Worm (Caenorhabditis elegans) whole organism, L3 larva: ENCODE data around the gene mrps-18A.

Experiments
- R02D3.7 ChIP-seq: fragments of 150-350 bp; optimal IDR thresholded peaks from 2 replicates; lab custom pipeline; 2014; ENCODE audit warnings: missing biosample characterization, missing genetic modification characterization
- ceh-82 ChIP-seq: fragments of 150-350 bp; optimal IDR thresholded peaks from 2 replicates; lab custom pipeline; 2014; ENCODE audit warnings: missing biosample characterization, missing genetic modification characterization
- ceh-9 ChIP-seq: sonication (generic microtip); optimal IDR thresholded peaks from 2 replicates; lab custom pipeline; 2018; ENCODE audit warnings: missing biosample characterization, missing genetic modification characterization
- daf-12 ChIP-seq: fragments of 150-350 bp; optimal IDR thresholded peaks from 2 replicates; lab custom pipeline; 2014; ENCODE audit warnings: missing biosample characterization, missing genetic modification reagents, missing genetic modification characterization
- egl-27 ChIP-seq: sonication (generic microtip); optimal IDR thresholded peaks from 4 replicates; lab custom pipeline; 2017; ENCODE audit warnings: missing biosample characterization, missing genetic modification reagents, missing genetic modification characterization
- fkh-10 ChIP-seq: sonication (generic microtip); optimal IDR thresholded peaks from 2 replicates; lab custom pipeline; 2017; ENCODE audit warnings: missing biosample characterization, missing genetic modification reagents, missing genetic modification characterization
- fos-1 ChIP-seq: fragments of 150-350 bp; optimal IDR thresholded peaks from 2 replicates; lab custom pipeline; 2014; ENCODE audit warnings: missing biosample characterization, missing genetic modification characterization
- lin-39 ChIP-seq: fragments of 150-350 bp; optimal IDR thresholded peaks from 2 replicates; lab custom pipeline; 2018; ENCODE audit warnings: missing biosample characterization, missing genetic modification reagents, missing genetic modification characterization
- nfya-1 ChIP-seq: sonication (generic microtip); optimal IDR thresholded peaks from 2 replicates; lab custom pipeline; 2017; ENCODE audit warnings: missing genetic modification characterization, mild to moderate bottlenecking, missing compliant biosample characterization, antibody characterized with exemption, moderate library complexity; ENCODE audit not compliant: insufficient read depth
- nhr-12 ChIP-seq: fragments of 150-350 bp; optimal IDR thresholded peaks from 2 replicates; lab custom pipeline; 2014; ENCODE audit warnings: missing biosample characterization, missing genetic modification characterization
- nhr-28 ChIP-seq: fragments of 150-350 bp; optimal IDR thresholded peaks from 2 replicates; lab custom pipeline; 2014; ENCODE audit warnings: missing biosample characterization, missing genetic modification characterization
- zag-1 ChIP-seq: fragments of 150-350 bp; optimal IDR thresholded peaks from 2 replicates; lab custom pipeline; 2014; ENCODE audit warnings: missing biosample characterization, missing genetic modification characterization
- ztf-11 ChIP-seq: fragments of 150-350 bp; optimal IDR thresholded peaks from 2 replicates; lab custom pipeline; 2014; ENCODE audit warnings: missing biosample characterization, missing genetic modification characterization

DNA sequence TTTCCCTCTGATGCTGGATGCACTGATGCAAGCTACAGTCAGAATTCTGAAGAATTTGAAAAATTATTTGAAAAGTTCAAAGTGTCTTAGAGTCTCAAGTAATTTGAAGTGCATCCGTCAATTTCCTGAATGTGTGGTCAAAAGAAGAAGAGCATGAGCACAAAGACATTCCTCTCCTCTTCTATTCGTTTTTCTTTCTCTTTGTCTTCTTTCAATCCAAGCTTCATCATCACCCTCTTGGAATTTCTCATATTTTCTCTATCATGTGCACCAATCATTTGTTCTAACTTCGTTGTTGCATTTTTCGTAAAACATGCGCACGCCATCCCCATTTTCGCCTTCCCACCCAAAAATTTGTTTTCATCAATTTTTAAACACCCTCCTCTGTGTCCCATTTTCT lies 45.7 kb downstream of the mrps-18A start:
- TF ChIP-seq nfya-1 (tag; lab: Kevin White, UChicago) = no peak
- TF ChIP-seq zag-1 (tag; lab: Kevin White, UChicago) = no peak
- TF ChIP-seq lin-39 (tag; lab: Kevin White, UChicago) = no peak
- TF ChIP-seq ceh-82 (tag; lab: Kevin White, UChicago) = no peak
- no peak for TF ChIP-seq ceh-9
- no peak for TF ChIP-seq egl-27 (tag; lab: Kevin White, UChicago)
- no peak for TF ChIP-seq fos-1 (tag; lab: Kevin White, UChicago)
- no peak for TF ChIP-seq ztf-11 (tag; lab: Kevin White, UChicago)
- TF ChIP-seq R02D3.7 (tag; lab: Kevin White, UChicago) = no peak
- no peak for TF ChIP-seq daf-12
- TF ChIP-seq nhr-12 (tag; lab: Kevin White, UChicago) = no peak
- peak; percentile 74 for TF ChIP-seq fkh-10 (GFP tag; lab: Kevin White, UChicago)
- TF ChIP-seq nhr-28 (tag; lab: Kevin White, UChicago) = no peak
